Fruit fly (Drosophila melanogaster) whole organism, embryonic: ENCODE data around the gene CG5021.

Experiments
- BtbVII ChIP-seq: fragments of 200-800 bp; sonication (Bioruptor generic); optimal IDR thresholded peaks from 3 replicates; lab custom pipeline; 2017; ENCODE audit warnings: missing biosample characterization, mild to moderate bottlenecking, missing genetic modification characterization
- CG10959 ChIP-seq: fragments of 200-800 bp; sonication (Bioruptor generic); IDR thresholded peaks from 2 replicates; pipeline ENCODE4 v1.3.6; 2022; ENCODE audit warnings: missing biosample characterization, missing genetic modification characterization
- CG11093 ChIP-seq: fragments of 200-800 bp; sonication (Bioruptor generic); IDR thresholded peaks from 3 replicates; pipeline ENCODE4 v1.3.6; 2022; ENCODE audit warnings: missing biosample characterization, missing genetic modification characterization
- CG11504 ChIP-seq: fragments of 200-800 bp; sonication (Bioruptor generic); optimal IDR thresholded peaks from 3 replicates; lab custom pipeline; 2019; ENCODE audit warnings: missing biosample characterization, mild to moderate bottlenecking, missing genetic modification characterization, moderate library complexity
- CG12769 ChIP-seq: fragments of 200-800 bp; sonication (Bioruptor generic); optimal IDR thresholded peaks from 2 replicates; lab custom pipeline; 2019; ENCODE audit warnings: missing biosample characterization, mild to moderate bottlenecking, missing genetic modification characterization, moderate library complexity
- CG13287 ChIP-seq: fragments of 200-800 bp; sonication (Bioruptor generic); IDR thresholded peaks from 2 replicates; pipeline ENCODE4 v1.3.6; 2022; ENCODE audit warnings: missing biosample characterization, missing genetic modification characterization; ENCODE audit not compliant: partially characterized antibody
- CG13775 ChIP-seq: fragments of 200-800 bp; sonication (Bioruptor generic); optimal IDR thresholded peaks from 3 replicates; lab custom pipeline; 2017; ENCODE audit warnings: missing biosample characterization, mild to moderate bottlenecking, missing genetic modification characterization
- CG1602 ChIP-seq: fragments of 200-800 bp; sonication (Bioruptor generic); optimal IDR thresholded peaks from 3 replicates; lab custom pipeline; 2016; ENCODE audit warnings: missing biosample characterization, missing genetic modification characterization
- CG1603 ChIP-seq: fragments of 200-800 bp; sonication (Bioruptor generic); optimal IDR thresholded peaks from 2 replicates; lab custom pipeline; 2019; ENCODE audit warnings: missing biosample characterization, mild to moderate bottlenecking, missing genetic modification characterization, moderate library complexity
- CG16813 ChIP-seq: fragments of 200-800 bp; sonication (Bioruptor generic); IDR thresholded peaks from 3 replicates; pipeline ENCODE4 v1.3.6; 2022; ENCODE audit warnings: missing biosample characterization, missing genetic modification characterization; ENCODE audit not compliant: partially characterized antibody
- CG17802 ChIP-seq: fragments of 200-800 bp; sonication (Bioruptor generic); optimal IDR thresholded peaks from 2 replicates; lab custom pipeline; 2018; ENCODE audit warnings: missing biosample characterization, mild to moderate bottlenecking, missing genetic modification characterization, moderate library complexity
- CG18476 ChIP-seq: fragments of 200-800 bp; sonication (Bioruptor generic); optimal IDR thresholded peaks from 2 replicates; lab custom pipeline; 2016; ENCODE audit warnings: missing biosample characterization, mild to moderate bottlenecking, missing genetic modification characterization
- CG18619 ChIP-seq: fragments of 200-800 bp; sonication (Bioruptor generic); optimal IDR thresholded peaks from 3 replicates; lab custom pipeline; 2017; ENCODE audit warnings: missing biosample characterization, mild to moderate bottlenecking, missing genetic modification characterization
- CG30403 ChIP-seq: fragments of 200-800 bp; sonication (Bioruptor generic); optimal IDR thresholded peaks from 3 replicates; lab custom pipeline; 2016; ENCODE audit warnings: missing biosample characterization, missing genetic modification characterization
- CG32772 ChIP-seq: fragments of 200-800 bp; sonication (Bioruptor generic); IDR thresholded peaks from 2 replicates; pipeline ENCODE4 v1.3.6; 2022; ENCODE audit warnings: missing biosample characterization, missing genetic modification characterization
- CG3407 ChIP-seq: fragments of 200-800 bp; sonication (Bioruptor generic); optimal IDR thresholded peaks from 2 replicates; lab custom pipeline; 2018; ENCODE audit warnings: missing biosample characterization, mild to moderate bottlenecking, missing genetic modification characterization
- CG4328 ChIP-seq: fragments of 200-800 bp; sonication (Bioruptor generic); optimal IDR thresholded peaks from 3 replicates; lab custom pipeline; 2017; ENCODE audit warnings: missing biosample characterization, missing genetic modification reagents, missing genetic modification characterization
- CG4707 ChIP-seq: fragments of 200-800 bp; sonication (Bioruptor generic); optimal IDR thresholded peaks from 2 replicates; lab custom pipeline; 2018; ENCODE audit warnings: missing biosample characterization, mild to moderate bottlenecking, missing genetic modification characterization, moderate library complexity
- CG6791 ChIP-seq: fragments of 200-800 bp; sonication (Bioruptor generic); IDR thresholded peaks from 3 replicates; pipeline ENCODE4 v1.3.6; 2022; ENCODE audit warnings: missing biosample characterization, missing genetic modification characterization; ENCODE audit not compliant: partially characterized antibody
- CG6813 ChIP-seq: fragments of 200-800 bp; sonication (Bioruptor generic); optimal IDR thresholded peaks from 2 replicates; lab custom pipeline; 2017; ENCODE audit warnings: missing biosample characterization, missing genetic modification characterization, mild to moderate bottlenecking, moderate library complexity, missing genetic modification reagents
- Chrac-16 ChIP-seq: fragments of 200-800 bp; sonication (Bioruptor generic); optimal IDR thresholded peaks from 3 replicates; lab custom pipeline; 2016; ENCODE audit warnings: missing biosample characterization, missing genetic modification characterization
- D19A ChIP-seq: fragments of 200-800 bp; optimal IDR thresholded peaks from 3 replicates; lab custom pipeline; 2019; ENCODE audit warnings: missing biosample characterization, mild to moderate bottlenecking, missing genetic modification characterization, moderate library complexity
- Dip2 ChIP-seq: fragments of 200-800 bp; sonication (Bioruptor generic); IDR thresholded peaks from 2 replicates; pipeline ENCODE4 v1.3.6; 2022; ENCODE audit warnings: missing biosample characterization, missing genetic modification characterization
- Ets97D ChIP-seq: fragments of 200-800 bp; sonication (Bioruptor generic); optimal IDR thresholded peaks from 3 replicates; lab custom pipeline; 2016; ENCODE audit warnings: missing biosample characterization, missing genetic modification characterization
- H15 ChIP-seq: fragments of 200-800 bp; sonication (Bioruptor generic); IDR thresholded peaks from 3 replicates; pipeline ENCODE4 v1.3.6; 2022; ENCODE audit warnings: missing biosample characterization, missing genetic modification characterization
- HmgD ChIP-seq: fragments of 200-800 bp; sonication (Bioruptor generic); optimal IDR thresholded peaks from 3 replicates; lab custom pipeline; 2016; ENCODE audit warnings: missing biosample characterization, missing genetic modification characterization
- Hmr ChIP-seq: fragments of 200-800 bp; sonication (Bioruptor generic); optimal IDR thresholded peaks from 3 replicates; lab custom pipeline; 2017; ENCODE audit warnings: mild to moderate bottlenecking, missing biosample characterization, missing genetic modification reagents, missing genetic modification characterization
- Hr39 ChIP-seq: fragments of >200 bp; optimal IDR thresholded peaks from 2 replicates; lab custom pipeline; 2017
- Lpt ChIP-seq: fragments of >200 bp; optimal IDR thresholded peaks from 2 replicates; lab custom pipeline; 2018; ENCODE audit warnings: missing biosample characterization, missing genetic modification characterization
- Meics ChIP-seq: fragments of 200-800 bp; sonication (Bioruptor generic); optimal IDR thresholded peaks from 2 replicates; lab custom pipeline; 2017; ENCODE audit warnings: missing biosample characterization, mild to moderate bottlenecking, missing genetic modification characterization
- Myb ChIP-seq: fragments of 200-800 bp; sonication (Bioruptor generic); optimal IDR thresholded peaks from 2 replicates; lab custom pipeline; 2016; ENCODE audit warnings: missing biosample characterization, missing genetic modification characterization
- NC2β ChIP-seq: fragments of 200-800 bp; sonication (Bioruptor generic); optimal IDR thresholded peaks from 2 replicates; lab custom pipeline; 2016; ENCODE audit warnings: missing biosample characterization, missing genetic modification characterization
- Sox102F ChIP-seq: fragments of 200-800 bp; sonication (Bioruptor generic); optimal IDR thresholded peaks from 2 replicates; lab custom pipeline; 2018; ENCODE audit warnings: missing biosample characterization, mild to moderate bottlenecking, missing genetic modification characterization, moderate library complexity
- ac ChIP-seq: fragments of 200-800 bp; sonication (Bioruptor generic); optimal IDR thresholded peaks from 3 replicates; lab custom pipeline; 2017; ENCODE audit warnings: missing biosample characterization, mild to moderate bottlenecking, missing genetic modification characterization
- dmrt11E ChIP-seq: fragments of 200-800 bp; sonication (Bioruptor generic); optimal IDR thresholded peaks from 3 replicates; lab custom pipeline; 2018; ENCODE audit warnings: missing biosample characterization, mild to moderate bottlenecking, missing genetic modification characterization, moderate library complexity
- fd96Cb ChIP-seq: fragments of 200-800 bp; sonication (Bioruptor generic); optimal IDR thresholded peaks from 2 replicates; lab custom pipeline; 2018; ENCODE audit warnings: missing biosample characterization, mild to moderate bottlenecking, missing genetic modification characterization, moderate library complexity
- gce ChIP-seq: fragments of 200-800 bp; sonication (Bioruptor generic); IDR thresholded peaks from 3 replicates; pipeline ENCODE4 v1.3.6; 2022; ENCODE audit warnings: missing biosample characterization, missing genetic modification characterization
- hkb ChIP-seq, 2 experiments: fragments of 200-800 bp in 1 of 2; fragments of >200 bp in 1 of 2; sonication (Bioruptor generic) in 1 of 2; IDR thresholded peaks in 1 of 2; optimal IDR thresholded peaks in 1 of 2; 2 replicates each; pipeline versions ENCODE4 v1.3.6 to Lab custom; 2017 to 2022; ENCODE audit warnings: missing biosample characterization in 1 of 2, missing genetic modification characterization in 1 of 2
- jigr1 ChIP-seq: fragments of 200-800 bp; sonication (Bioruptor generic); IDR thresholded peaks from 3 replicates; pipeline ENCODE4 v1.3.6; 2022; ENCODE audit warnings: missing biosample characterization, missing genetic modification characterization
- lilli ChIP-seq: fragments of 200-800 bp; sonication (Bioruptor generic); optimal IDR thresholded peaks from 3 replicates; lab custom pipeline; 2016; ENCODE audit warnings: missing biosample characterization, missing genetic modification characterization
- luna ChIP-seq: fragments of 200-800 bp; sonication (Bioruptor generic); optimal IDR thresholded peaks from 2 replicates; lab custom pipeline; 2016; ENCODE audit warnings: missing biosample characterization, missing genetic modification characterization
- mirr ChIP-seq: fragments of 200-800 bp; sonication (Bioruptor generic); optimal IDR thresholded peaks from 3 replicates; lab custom pipeline; 2018; ENCODE audit warnings: missing biosample characterization, mild to moderate bottlenecking, missing genetic modification characterization
- pfk ChIP-seq: fragments of 200-800 bp; sonication (Bioruptor generic); optimal IDR thresholded peaks from 2 replicates; lab custom pipeline; 2018; ENCODE audit warnings: missing biosample characterization, mild to moderate bottlenecking, missing genetic modification characterization, moderate library complexity
- row ChIP-seq: fragments of 200-800 bp; sonication (Bioruptor generic); IDR thresholded peaks from 3 replicates; pipeline ENCODE4 v1.3.6; 2022; ENCODE audit warnings: missing biosample characterization, missing genetic modification characterization
- scrt ChIP-seq: fragments of 200-800 bp; sonication (Bioruptor generic); optimal IDR thresholded peaks from 2 replicates; lab custom pipeline; 2018; ENCODE audit warnings: missing biosample characterization, mild to moderate bottlenecking, missing genetic modification characterization, moderate library complexity
- sens ChIP-seq: fragments of 200-800 bp; sonication (Bioruptor generic); peaks from one replicate; lab custom pipeline; 2016; ENCODE audit warnings: missing biosample characterization, missing genetic modification characterization
- slbo ChIP-seq: fragments of 200-800 bp; sonication (Bioruptor generic); IDR thresholded peaks from 2 replicates; pipeline ENCODE4 v1.3.6; 2022; ENCODE audit warnings: missing biosample characterization, missing genetic modification characterization
- unpg ChIP-seq: fragments of 200-800 bp; sonication (Bioruptor generic); optimal IDR thresholded peaks from 3 replicates; lab custom pipeline; 2018; ENCODE audit warnings: missing biosample characterization, mild to moderate bottlenecking, missing genetic modification characterization, moderate library complexity

The CG5021 gene

DNA sequence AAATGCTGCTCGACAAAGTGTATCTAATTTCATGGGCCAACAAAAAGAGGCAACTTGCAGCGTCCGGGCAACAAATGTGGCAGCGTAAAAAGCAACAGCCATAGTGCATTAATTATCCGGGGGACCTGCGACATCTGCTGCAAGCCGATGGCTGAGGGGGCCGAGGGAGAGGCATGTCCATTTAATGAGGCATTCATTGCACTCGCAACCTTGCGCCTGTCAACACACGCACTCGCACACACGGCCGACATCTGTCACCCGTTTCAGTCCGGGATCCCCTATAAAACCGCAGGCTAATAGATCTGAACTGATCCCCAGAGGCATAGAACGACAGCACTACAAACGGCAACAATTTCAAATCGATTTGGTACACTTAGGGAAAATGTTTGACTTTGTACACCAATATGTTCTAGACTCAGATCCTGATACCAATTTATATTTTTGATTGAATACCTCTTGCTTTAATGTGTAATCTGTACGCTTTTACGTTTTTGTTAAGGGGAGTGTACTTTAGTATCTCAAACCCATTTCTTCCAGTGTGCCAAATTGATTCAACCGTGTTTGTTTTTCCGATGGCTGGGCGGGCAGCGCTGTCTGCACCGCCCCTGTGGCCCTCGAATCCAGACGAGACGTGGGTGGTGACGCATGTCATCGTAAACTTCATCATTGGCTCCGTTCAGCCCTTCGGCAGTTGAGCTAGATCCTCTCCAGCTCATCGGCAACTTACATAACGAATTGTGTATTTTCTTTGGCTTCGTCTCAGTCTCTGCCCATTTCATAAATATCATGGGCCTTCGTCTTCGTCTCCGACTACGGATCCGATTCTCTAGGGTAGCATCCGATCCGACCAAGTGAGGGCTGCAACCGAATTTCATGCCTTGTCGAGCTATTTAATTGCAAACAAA, 45.1 kb downstream of the CG5021 start (continued):
- TF ChIP-seq ac (GFP tag; lab: Kevin White, UChicago), result peak; percentile 89
- TF ChIP-seq CG6791 (GFP tag; lab: Robert Waterston, UW), result no peak
- TF ChIP-seq NC2β (GFP tag; lab: Kevin White, UChicago), result peak; percentile 68
- TF ChIP-seq CG18619 (GFP tag; lab: Kevin White, UChicago), result peak; percentile 10
- peak; percentile 74; the same call in 2 of the 3 replicates for TF ChIP-seq H15 (GFP tag; lab: Robert Waterston, UW)
- TF ChIP-seq CG10959 (GFP tag; lab: Robert Waterston, UW), result peak; percentile 95
- peak; percentile 89 for TF ChIP-seq dmrt11E (tag; lab: Kevin White, UChicago)
- TF ChIP-seq Ets97D (GFP tag; lab: Kevin White, UChicago), result no peak
- no peak for TF ChIP-seq luna (GFP tag; lab: Kevin White, UChicago)
- TF ChIP-seq lilli (GFP tag; lab: Kevin White, UChicago), result peak; percentile 46
- peak; percentile 46 for TF ChIP-seq Myb (GFP tag; lab: Kevin White, UChicago)
- no peak for TF ChIP-seq CG16813 (GFP tag; lab: Robert Waterston, UW)
- TF ChIP-seq CG1602 (GFP tag; lab: Kevin White, UChicago), result peak; percentile 66
- peak; percentile 79 for TF ChIP-seq CG6813 (GFP tag; lab: Kevin White, UChicago)
- no peak for TF ChIP-seq pfk (GFP tag; lab: Kevin White, UChicago)
- peak; percentile 98 for TF ChIP-seq sens (GFP tag; lab: Kevin White, UChicago)
- TF ChIP-seq CG13775 (GFP tag; lab: Kevin White, UChicago), result peak; percentile 76
- TF ChIP-seq gce (GFP tag; lab: Robert Waterston, UW), result peak; percentile 61; the same call in 2 of the 3 replicates
- no peak for TF ChIP-seq BtbVII (GFP tag; lab: Kevin White, UChicago)
- peak; percentile 62 for TF ChIP-seq Sox102F
- TF ChIP-seq Meics (GFP tag; lab: Kevin White, UChicago), result no peak
- peak; percentile 66 for TF ChIP-seq CG30403 (GFP tag; lab: Kevin White, UChicago)
- no peak for TF ChIP-seq Lpt
- no peak for TF ChIP-seq Hmr (GFP tag; lab: Kevin White, UChicago)
- no peak for TF ChIP-seq CG13287 (GFP tag; lab: Robert Waterston, UW)
- TF ChIP-seq jigr1, result peak; percentile 59; the same call in 1 of the 3 replicates
- TF ChIP-seq D19A (tag; lab: Kevin White, UChicago), result peak; percentile 71
- peak; percentile 63 for TF ChIP-seq CG18476 (GFP tag; lab: Kevin White, UChicago)
- TF ChIP-seq CG32772 (GFP tag; lab: Robert Waterston, UW), result peak; percentile 82
- TF ChIP-seq CG11093, result peak; percentile 80
- no peak for TF ChIP-seq CG4707
- TF ChIP-seq unpg (GFP tag; lab: Kevin White, UChicago), result peak; percentile 73
- TF ChIP-seq Hr39 (lab: Kevin White, UChicago), result no peak
- peak; percentile 74 for TF ChIP-seq Chrac-16 (GFP tag; lab: Kevin White, UChicago)
- TF ChIP-seq CG12769 (tag; lab: Kevin White, UChicago), result peak; percentile 40
- peak; percentile 87 for TF ChIP-seq row (GFP tag; lab: Robert Waterston, UW)
- no peak for TF ChIP-seq hkb (optimal IDR thresholded peaks at IDR 0.05; lab: Kevin White, UChicago)
- peak; percentile 80 for TF ChIP-seq hkb (GFP tag; IDR thresholded peaks at IDR 0.05; lab: Robert Waterston, UW)
- 0 out of 2 replicates have a peak, but pooled peaks have one; percentile 28 for TF ChIP-seq slbo (GFP tag; lab: Robert Waterston, UW)
- peak; percentile 82 for TF ChIP-seq fd96Cb (tag; lab: Kevin White, UChicago)
- peak; percentile 31 for TF ChIP-seq HmgD (GFP tag; lab: Kevin White, UChicago)
- peak; percentile 45 for TF ChIP-seq CG17802 (tag; lab: Kevin White, UChicago)
- TF ChIP-seq Dip2 (GFP tag; lab: Robert Waterston, UW), result no peak
- no peak for TF ChIP-seq mirr (GFP tag; lab: Kevin White, UChicago)
- TF ChIP-seq CG3407 (GFP tag; lab: Kevin White, UChicago), result peak; percentile 55
- peak; percentile 67 for TF ChIP-seq CG11504 (tag; lab: Kevin White, UChicago)
- TF ChIP-seq scrt (GFP tag; lab: Kevin White, UChicago), result no peak
- peak; percentile 36 for TF ChIP-seq CG4328 (GFP tag; lab: Kevin White, UChicago)
- peak; percentile 93 for TF ChIP-seq CG1603 (tag; lab: Kevin White, UChicago)
